Worm (Caenorhabditis elegans) whole organism, L4 larva: ENCODE data around the gene ins-7.

Experiments used
- F10B5.3 ChIP-seq: sonication (generic microtip); optimal IDR thresholded peaks from 2 replicates; lab custom pipeline; 2016; ENCODE audit warnings: mild to moderate bottlenecking, missing genetic modification characterization, missing compliant biosample characterization
- R02D3.7 ChIP-seq: fragments of 150-350 bp; sonication (generic microtip); optimal IDR thresholded peaks from 3 replicates; lab custom pipeline; 2014; ENCODE audit warnings: missing biosample characterization, missing genetic modification characterization
- Y5F2A.4 ChIP-seq: fragments of 200-800 bp; sonication (Bioruptor generic); optimal IDR thresholded peaks from 2 replicates; lab custom pipeline; 2018; ENCODE audit warnings: mild to moderate bottlenecking, missing genetic modification characterization, missing compliant biosample characterization
- aha-1 ChIP-seq: fragments of 150-350 bp; peaks from one replicate; lab custom pipeline; 2014; ENCODE audit warnings: missing biosample characterization, missing genetic modification characterization
- arid-1 ChIP-seq: fragments of 200-800 bp; sonication (Bioruptor generic); conservative IDR thresholded peaks from 2 replicates; pipeline ENCODE4 v1.3.6; 2022; ENCODE audit warnings: missing genetic modification reagents, missing genetic modification characterization, missing compliant biosample characterization
- attf-4 ChIP-seq: sonication (generic microtip); optimal IDR thresholded peaks from 3 replicates; lab custom pipeline; 2017; ENCODE audit warnings: missing biosample characterization, missing genetic modification characterization
- ces-1 ChIP-seq: fragments of 150-350 bp; sonication (generic microtip); optimal IDR thresholded peaks from 4 replicates; lab custom pipeline; 2014; ENCODE audit warnings: missing biosample characterization, missing genetic modification reagents, missing genetic modification characterization
- daf-16 ChIP-seq, 3 experiments: sonication (generic microtip); optimal IDR thresholded peaks; 2 replicates each; lab custom pipeline; 2016 to 2017; ENCODE audit warnings: missing genetic modification characterization in 3 of 3, missing genetic modification reagents in 3 of 3, mild to moderate bottlenecking in 2 of 3, missing compliant biosample characterization in 2 of 3, missing biosample characterization in 1 of 3, moderate library complexity in 1 of 3
- dmd-6 ChIP-seq: fragments of 200-800 bp; sonication (Bioruptor generic); IDR thresholded peaks from 2 replicates; pipeline ENCODE4 v1.3.6; 2022; ENCODE audit warnings: missing genetic modification reagents, missing genetic modification characterization, missing compliant biosample characterization
- duxl-1 ChIP-seq: sonication (generic microtip); optimal IDR thresholded peaks from 2 replicates; lab custom pipeline; 2016; ENCODE audit warnings: mild to moderate bottlenecking, missing genetic modification characterization, moderate library complexity, missing compliant biosample characterization; ENCODE audit not compliant: poor library complexity
- dve-1 ChIP-seq: sonication (generic microtip); optimal IDR thresholded peaks from 2 replicates; lab custom pipeline; 2017; ENCODE audit warnings: antibody characterized with exemption, mild to moderate bottlenecking, missing genetic modification characterization, missing compliant biosample characterization; ENCODE audit not compliant: insufficient read depth
- egl-27 ChIP-seq: sonication (generic microtip); optimal IDR thresholded peaks from 3 replicates; lab custom pipeline; 2017; ENCODE audit warnings: missing biosample characterization, missing genetic modification reagents, missing genetic modification characterization
- hif-1 ChIP-seq, 2 experiments: sonication (generic microtip); optimal IDR thresholded peaks; 2 replicates each; lab custom pipeline; 2016 to 2017; ENCODE audit warnings: missing compliant biosample characterization in 2 of 2, missing genetic modification characterization in 2 of 2, missing genetic modification reagents in 2 of 2, missing genotype in 2 of 2, mild to moderate bottlenecking in 1 of 2
- hlh-11 ChIP-seq: fragments of 200-800 bp; sonication (Bioruptor generic); optimal IDR thresholded peaks from 2 replicates; lab custom pipeline; 2018; ENCODE audit warnings: mild to moderate bottlenecking, missing genetic modification characterization, missing compliant biosample characterization
- hlh-30 ChIP-seq: sonication (generic microtip); optimal IDR thresholded peaks from 2 replicates; lab custom pipeline; 2017; ENCODE audit warnings: antibody characterized with exemption, mild to moderate bottlenecking, missing genetic modification characterization, missing compliant biosample characterization; ENCODE audit not compliant: insufficient read depth
- hmg-1.1 ChIP-seq: fragments of 200-800 bp; sonication (Bioruptor generic); IDR thresholded peaks from 2 replicates; pipeline ENCODE4 v1.3.6; 2022; ENCODE audit warnings: missing genetic modification reagents, missing genetic modification characterization, missing compliant biosample characterization
- lin-1 ChIP-seq: fragments of 200-800 bp; sonication (Bioruptor generic); IDR thresholded peaks from 2 replicates; pipeline ENCODE4 v1.3.6; 2022; ENCODE audit warnings: missing genetic modification reagents, missing genetic modification characterization, missing compliant biosample characterization
- lin-29 ChIP-seq: fragments of 200-800 bp; sonication (Bioruptor generic); IDR thresholded peaks from 2 replicates; pipeline ENCODE4 v1.3.6; 2022; ENCODE audit warnings: missing genetic modification reagents, missing genetic modification characterization, missing compliant biosample characterization
- lsy-2 ChIP-seq, 2 experiments: fragments of 150-350 bp in 1 of 2; sonication (generic microtip) in 1 of 2; optimal IDR thresholded peaks; 2 replicates each; lab custom pipeline; 2014 to 2017; ENCODE audit warnings: missing biosample characterization in 2 of 2, missing genetic modification characterization in 2 of 2
- mdl-1 ChIP-seq, 2 experiments: fragments of 150-350 bp in 1 of 2; sonication (generic microtip) in 1 of 2; optimal IDR thresholded peaks; 2 replicates each; lab custom pipeline; 2014 to 2017; ENCODE audit warnings: missing biosample characterization in 2 of 2, missing genetic modification characterization in 2 of 2
- mep-1 ChIP-seq: fragments of 150-350 bp; sonication (generic microtip); optimal IDR thresholded peaks from 3 replicates; lab custom pipeline; 2014; ENCODE audit warnings: missing biosample characterization, missing genetic modification characterization
- mes-2 ChIP-seq: sonication (generic microtip); optimal IDR thresholded peaks from 2 replicates; lab custom pipeline; 2016; ENCODE audit warnings: missing genotype, mild to moderate bottlenecking, missing genetic modification characterization, missing compliant biosample characterization; ENCODE audit not compliant: poor library complexity, severe bottlenecking
- mxl-2 ChIP-seq: fragments of 200-800 bp; sonication (Bioruptor generic); conservative IDR thresholded peaks from 2 replicates; pipeline ENCODE4 v1.3.6; 2022; ENCODE audit warnings: missing genetic modification reagents, missing genetic modification characterization, missing compliant biosample characterization
- mxl-3 ChIP-seq: fragments of 200-800 bp; sonication (Bioruptor generic); optimal IDR thresholded peaks from 2 replicates; lab custom pipeline; 2018; ENCODE audit warnings: mild to moderate bottlenecking, missing genetic modification characterization, missing compliant biosample characterization
- nhr-10 ChIP-seq: fragments of 150-350 bp; optimal IDR thresholded peaks from 2 replicates; lab custom pipeline; 2014; ENCODE audit warnings: missing biosample characterization, missing genetic modification characterization
- nhr-11 ChIP-seq: fragments of 150-350 bp; optimal IDR thresholded peaks from 2 replicates; lab custom pipeline; 2014; ENCODE audit warnings: missing biosample characterization, missing genetic modification characterization
- nhr-25 ChIP-seq: sonication (generic microtip); optimal IDR thresholded peaks from 2 replicates; lab custom pipeline; 2017; ENCODE audit warnings: missing genetic modification characterization, mild to moderate bottlenecking, missing compliant biosample characterization, antibody characterized with exemption, moderate library complexity, borderline replicate concordance; ENCODE audit not compliant: insufficient read depth
- nhr-28 ChIP-seq: fragments of 150-350 bp; optimal IDR thresholded peaks from 2 replicates; lab custom pipeline; 2014; ENCODE audit warnings: missing biosample characterization, missing genetic modification characterization
- nhr-48 ChIP-seq: sonication (generic microtip); optimal IDR thresholded peaks from 2 replicates; lab custom pipeline; 2016; ENCODE audit warnings: mild to moderate bottlenecking, missing genetic modification characterization, missing compliant biosample characterization
- nhr-77 ChIP-seq: fragments of 150-350 bp; optimal IDR thresholded peaks from 2 replicates; lab custom pipeline; 2014; ENCODE audit warnings: missing biosample characterization, missing genetic modification characterization
- pha-4 ChIP-seq, 2 experiments: fragments of 150-350 bp in 1 of 2; fragments of 200-800 bp in 1 of 2; sonication (Bioruptor generic) in 1 of 2; IDR thresholded peaks in 1 of 2; optimal IDR thresholded peaks in 1 of 2; 2 replicates each; pipeline versions ENCODE4 v1.3.6 to Lab custom; 2014 to 2022; ENCODE audit warnings: missing genetic modification characterization in 2 of 2, missing genetic modification reagents in 2 of 2, missing biosample characterization in 1 of 2, missing compliant biosample characterization in 1 of 2
- pqm-1 ChIP-seq: sonication (generic microtip); optimal IDR thresholded peaks from 2 replicates; lab custom pipeline; 2017; ENCODE audit warnings: missing biosample characterization, missing genetic modification characterization
- rbr-2 ChIP-seq: sonication (generic microtip); optimal IDR thresholded peaks from 2 replicates; lab custom pipeline; 2016; ENCODE audit warnings: missing genotype, missing genetic modification characterization, missing compliant biosample characterization
- saeg-2 ChIP-seq: fragments of 200-800 bp; sonication (Bioruptor generic); IDR thresholded peaks from 2 replicates; pipeline ENCODE4 v1.3.6; 2022; ENCODE audit warnings: missing genetic modification reagents, missing genetic modification characterization, missing compliant biosample characterization
- sdz-12 ChIP-seq: fragments of 200-800 bp; sonication (Bioruptor generic); optimal IDR thresholded peaks from 2 replicates; lab custom pipeline; 2018; ENCODE audit warnings: mild to moderate bottlenecking, missing genetic modification characterization, missing compliant biosample characterization
- tag-97 ChIP-seq: fragments of 200-800 bp; sonication (Bioruptor generic); IDR thresholded peaks from 2 replicates; pipeline ENCODE4 v1.3.6; 2022; ENCODE audit warnings: missing genetic modification characterization, missing compliant biosample characterization
- tra-1 ChIP-seq: fragments of 200-800 bp; sonication (Bioruptor generic); IDR thresholded peaks from 2 replicates; pipeline ENCODE4 v1.3.6; 2022; ENCODE audit warnings: missing genetic modification reagents, missing genetic modification characterization, missing compliant biosample characterization
- unc-62 ChIP-seq, 3 experiments: fragments of 150-350 bp in 1 of 3; sonication (generic microtip); optimal IDR thresholded peaks in 2 of 3; peaks in 1 of 3; 1 replicate in 1 of 3; 2 replicates in 2 of 3; lab custom pipeline; 2014 to 2017; ENCODE audit warnings: missing biosample characterization in 3 of 3, missing genetic modification characterization in 3 of 3, missing genetic modification reagents in 3 of 3, missing genotype in 1 of 3
- zag-1 ChIP-seq: fragments of 150-350 bp; optimal IDR thresholded peaks from 2 replicates; lab custom pipeline; 2014; ENCODE audit warnings: missing biosample characterization, missing genetic modification characterization
- zip-2 ChIP-seq: fragments of 150-350 bp; optimal IDR thresholded peaks from 2 replicates; lab custom pipeline; 2014; ENCODE audit warnings: missing biosample characterization, missing genetic modification characterization

Gene ins-7

DNA sequence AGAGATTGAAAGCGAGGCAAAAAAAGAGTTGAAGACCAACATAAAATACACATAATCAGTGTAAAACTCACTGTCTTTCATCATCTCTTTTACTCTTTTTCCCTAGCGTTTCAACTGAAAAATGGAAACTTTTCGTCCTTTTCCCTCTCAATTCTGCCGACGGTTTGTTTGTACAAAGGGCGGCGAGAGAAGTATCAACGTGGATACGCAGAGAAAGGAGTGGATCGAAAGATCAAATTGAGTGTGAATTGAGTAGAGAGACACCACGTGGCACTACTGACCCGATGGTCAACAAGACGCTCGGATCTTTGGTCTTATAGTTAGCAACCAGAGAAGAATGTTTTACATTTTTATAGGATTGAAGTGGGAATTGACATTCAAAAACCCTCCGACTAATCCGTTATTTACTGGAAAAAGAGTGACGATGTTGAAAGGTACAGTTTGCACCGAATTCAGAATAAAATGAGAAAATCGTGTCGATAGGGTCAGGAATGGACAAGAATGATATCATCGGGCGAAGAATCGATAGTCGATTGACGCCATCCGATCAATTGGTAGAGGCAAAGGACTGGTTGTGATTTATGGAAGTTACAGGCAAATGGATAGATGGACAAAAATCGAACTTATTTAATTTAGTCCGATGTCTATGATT, 11.5 kb downstream of the ins-7 start:
- TF ChIP-seq pqm-1 (tag; lab: Kevin White, UChicago) (peak; percentile 79), zip-2 (peak; percentile 33), egl-27 (tag; lab: Kevin White, UChicago) (no peak), attf-4 (tag; lab: Kevin White, UChicago) (no peak), lin-1 (GFP tag; lab: Robert Waterston, UW) (0 out of 2 replicates have a peak, but pooled peaks have one; percentile 12), arid-1 (GFP tag; lab: Robert Waterston, UW) (no peak), unc-62 (GFP tag; optimal IDR thresholded peaks at IDR 0.05 in 1 of 2; lab: Kevin White, UChicago) (peak in 1 of 2 experiments; percentile 95), unc-62 (tag; optimal IDR thresholded peaks at IDR 0.05; lab: Kevin White, UChicago) (no peak), nhr-28 (peak; percentile 78), mxl-2 (GFP tag; lab: Robert Waterston, UW) (no peak), nhr-11 (peak; percentile 24), zag-1 (tag; lab: Kevin White, UChicago) (no peak), mxl-3 (GFP tag; lab: Kevin White, UChicago) (peak; percentile 86), rbr-2 (tag; lab: Kevin White, UChicago) (peak; percentile 13), hlh-30 (tag; lab: Kevin White, UChicago) (peak; percentile 77), mdl-1 (tag; optimal IDR thresholded peaks at IDR 0.05; lab: Kevin White, UChicago) (peak; percentile 64 to 84), nhr-77 (tag; lab: Kevin White, UChicago) (peak; percentile 86), dve-1 (tag; lab: Kevin White, UChicago) (peak; percentile 94), hif-1 (tag; optimal IDR thresholded peaks at IDR 0.05; lab: Kevin White, UChicago) (peak in 1 of 2 experiments; percentile 37), dmd-6 (GFP tag; lab: Robert Waterston, UW) (peak; percentile 86), tag-97 (no peak), hmg-1.1 (GFP tag; lab: Robert Waterston, UW) (0 out of 2 replicates have a peak, but pooled peaks have one; percentile 29), nhr-25 (no peak), F10B5.3 (tag; lab: Kevin White, UChicago) (peak; percentile 12), ces-1 (GFP tag; lab: Kevin White, UChicago) (no peak), tra-1 (no peak), Y5F2A.4 (GFP tag; lab: Kevin White, UChicago) (no peak), aha-1 (peak; percentile 93), nhr-48 (tag; lab: Kevin White, UChicago) (peak; percentile 82), hlh-11 (tag; lab: Kevin White, UChicago) (peak; percentile 84), pha-4 (GFP tag; IDR thresholded peaks at IDR 0.05; lab: Robert Waterston, UW) (peak; percentile 57; the same call in 1 of the 2 replicates), pha-4 (tag; optimal IDR thresholded peaks at IDR 0.05; lab: Kevin White, UChicago) (peak; percentile 91), nhr-10 (peak; percentile 30), mes-2 (tag; lab: Kevin White, UChicago) (peak; percentile 5), lsy-2 (tag; optimal IDR thresholded peaks at IDR 0.05; lab: Kevin White, UChicago) (peak in 1 of 2 experiments; percentile 68), duxl-1 (tag; lab: Kevin White, UChicago) (peak; percentile 45), mep-1 (tag; lab: Kevin White, UChicago) (peak; percentile 71), daf-16 (GFP tag; optimal IDR thresholded peaks at IDR 0.05; lab: Kevin White, UChicago) (peak in 1 of 2 experiments; percentile 39), daf-16 (tag; optimal IDR thresholded peaks at IDR 0.05; lab: Kevin White, UChicago) (peak; percentile 84)

DNA sequence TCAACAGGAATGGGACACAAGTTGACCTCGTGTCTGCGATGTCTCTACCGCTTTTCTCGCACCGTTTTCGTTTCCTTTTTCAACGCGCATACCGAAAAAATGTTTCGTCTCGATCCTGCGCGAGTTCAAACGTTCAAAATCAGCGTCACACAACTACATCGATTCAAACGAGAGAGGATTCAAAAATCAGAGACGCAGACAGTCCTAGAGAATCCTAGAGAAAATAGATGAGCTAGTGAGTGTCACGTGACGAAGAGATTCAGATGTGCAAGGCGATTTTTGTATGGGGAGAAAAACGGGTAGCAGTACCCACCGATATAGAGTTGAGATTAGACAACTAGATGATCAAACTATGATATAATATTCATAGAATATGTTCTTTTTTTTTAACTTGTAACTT, 12.7 kb downstream of the ins-7 start:
- TF ChIP-seq dve-1 (tag; lab: Kevin White, UChicago) = peak; percentile 37
- TF ChIP-seq hmg-1.1 (GFP tag; lab: Robert Waterston, UW) = peak; percentile 43; the same call in 1 of the 2 replicates
- TF ChIP-seq R02D3.7 (tag; lab: Kevin White, UChicago) = no peak
- peak; percentile 81 for TF ChIP-seq nhr-28
- TF ChIP-seq lsy-2 (tag; optimal IDR thresholded peaks at IDR 0.05; lab: Kevin White, UChicago) = peak in 1 of 2 experiments; percentile 48
- TF ChIP-seq mep-1 (tag; lab: Kevin White, UChicago) = peak; percentile 5
- TF ChIP-seq hlh-30 (tag; lab: Kevin White, UChicago) = peak; percentile 77
- TF ChIP-seq mxl-3 (GFP tag; lab: Kevin White, UChicago) = peak; percentile 67
- TF ChIP-seq sdz-12 = no peak
- TF ChIP-seq hlh-11 (tag; lab: Kevin White, UChicago) = peak; percentile 81
- TF ChIP-seq dmd-6 (GFP tag; lab: Robert Waterston, UW) = peak; percentile 56
- TF ChIP-seq saeg-2 (GFP tag; lab: Robert Waterston, UW) = 0 out of 2 replicates have a peak, but pooled peaks have one; percentile 42
- no peak for TF ChIP-seq lin-29
- no peak for TF ChIP-seq F10B5.3 (tag; lab: Kevin White, UChicago)
- peak in 1 of 2 experiments; percentile 87 for TF ChIP-seq unc-62 (GFP tag; optimal IDR thresholded peaks at IDR 0.05 in 1 of 2; lab: Kevin White, UChicago)
- no peak for TF ChIP-seq unc-62 (tag; optimal IDR thresholded peaks at IDR 0.05; lab: Kevin White, UChicago)
- TF ChIP-seq attf-4 (tag; lab: Kevin White, UChicago) = no peak
- no peak for TF ChIP-seq arid-1 (GFP tag; lab: Robert Waterston, UW)
- peak; percentile 24 to 80 for TF ChIP-seq mdl-1 (tag; optimal IDR thresholded peaks at IDR 0.05; lab: Kevin White, UChicago)
- TF ChIP-seq, all 104 proteins: peak for 12
